Worm (Caenorhabditis elegans): Measurements from ENCODE around the gene arrd-15.

The arrd-15 gene

DNA sequence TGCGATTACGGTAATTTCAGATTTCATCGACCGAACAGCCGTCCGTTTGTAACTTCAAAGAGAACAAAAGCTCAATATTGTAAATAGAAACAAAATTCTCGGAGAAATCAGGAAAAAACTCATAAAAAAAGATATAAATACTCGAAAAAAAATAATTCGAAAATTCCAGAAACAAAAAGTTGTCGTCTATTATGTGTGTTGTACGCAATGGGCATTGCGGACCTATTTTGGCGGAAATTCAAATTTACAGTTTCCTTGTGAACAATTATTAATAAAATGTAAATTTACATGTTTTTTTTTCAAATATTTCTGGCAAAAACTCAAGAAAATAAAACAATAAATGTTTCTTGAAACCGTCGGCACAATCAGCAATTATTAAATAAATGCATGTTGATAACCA lies 55.6 kb downstream of the arrd-15 start:
- TF ChIP-seq T23F11.4 (GFP tag; optimal IDR thresholded peaks at IDR 0.05), result no peak
- no peak for TF ChIP-seq unc-86 (tag; optimal IDR thresholded peaks at IDR 0.05)

DNA sequence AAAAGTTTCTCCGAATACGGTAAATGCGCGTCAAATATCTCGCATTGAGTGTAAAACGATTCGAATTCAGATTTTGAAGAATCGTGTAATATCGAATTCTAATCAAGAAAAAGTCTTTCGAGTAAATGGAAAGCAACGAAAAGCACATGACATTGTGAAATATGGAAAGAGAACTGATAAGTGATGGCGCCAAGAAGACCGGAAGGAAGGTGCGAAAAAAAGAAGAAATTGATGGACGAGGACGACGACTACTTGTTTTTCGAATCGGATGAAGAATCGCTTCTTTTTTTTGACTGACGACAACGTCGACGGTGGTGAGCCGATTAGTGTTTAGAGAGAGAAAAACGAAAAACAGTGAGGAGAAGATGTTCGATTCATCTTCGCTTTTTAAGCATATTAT lies 56.1 kb downstream of the arrd-15 start:
- TF ChIP-seq unc-86 (tag; optimal IDR thresholded peaks at IDR 0.05) (no peak), ref-2 (tag; optimal IDR thresholded peaks at IDR 0.05) (no peak), ceh-45 (GFP tag; IDR thresholded peaks at IDR 0.05) (no peak), ztf-16 (tag; optimal IDR thresholded peaks at IDR 0.05) (no peak), K02D7.2 (tag; optimal IDR thresholded peaks at IDR 0.05) (no peak), ceh-18 (tag; optimal IDR thresholded peaks at IDR 0.05) (no peak), ama-1 (optimal IDR thresholded peaks at IDR 0.05) (no peak), lin-11 (tag; optimal IDR thresholded peaks at IDR 0.05) (no peak)
